Fruit fly (Drosophila melanogaster): ENCODE data around the gene CG13081.

DNA sequence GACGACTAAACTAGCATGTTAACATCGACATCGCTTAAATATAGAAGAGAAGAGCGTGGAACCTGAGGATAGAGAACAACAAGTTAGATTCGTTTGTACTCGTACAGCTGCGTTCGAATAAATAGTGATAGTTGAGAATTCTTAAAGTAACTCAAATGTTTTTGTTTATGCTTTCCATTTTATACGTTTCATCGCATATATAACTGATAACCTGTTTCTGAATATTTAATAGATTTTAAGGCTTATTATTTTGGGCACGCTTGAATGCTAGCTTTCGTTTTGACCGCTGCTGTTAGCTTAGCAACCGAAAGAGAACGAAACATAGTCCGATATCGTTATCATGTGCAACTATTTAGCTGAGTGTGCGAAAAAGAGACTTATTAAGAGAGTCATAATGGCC, 12.1 kb upstream of the CG13081 start:
- TF ChIP-seq CG11762 (GFP tag; optimal IDR thresholded peaks at IDR 0.05; ENCODE audit: insufficient read depth) (peak; percentile 93), Eip93F (GFP tag; optimal IDR thresholded peaks at IDR 0.05) (peak; percentile 61), Hr4 (GFP tag; optimal IDR thresholded peaks at IDR 0.05) (peak; percentile 99), pdm3 (GFP tag; optimal IDR thresholded peaks at IDR 0.05) (peak; percentile 97), ss (GFP tag; optimal IDR thresholded peaks at IDR 0.05) (peak; percentile 94), Hr39 (GFP tag; optimal IDR thresholded peaks at IDR 0.05) (peak; percentile 69), Gug (GFP tag; IDR thresholded peaks at IDR 0.05) (peak; percentile 99), CG3032 (tag; optimal IDR thresholded peaks at IDR 0.05) (peak; percentile 93)
